Worm (Caenorhabditis elegans) whole organism, early embryonic: ENCODE measurements around the gene ador-1.

Source experiments
- B0310.2 ChIP-seq: sonication (generic microtip); optimal IDR thresholded peaks from 2 replicates; lab custom pipeline; 2016; ENCODE audit warnings: mild to moderate bottlenecking, missing genetic modification characterization, missing compliant biosample characterization
- aly-1 ChIP-seq: sonication (generic microtip); optimal IDR thresholded peaks from 2 replicates; lab custom pipeline; 2016; ENCODE audit warnings: missing genetic modification characterization, missing compliant biosample characterization
- ama-1 ChIP-seq: fragments of 150-350 bp; optimal IDR thresholded peaks from 2 replicates; lab custom pipeline; 2014
- ceh-13 ChIP-seq: fragments of 200-800 bp; sonication (Bioruptor generic); optimal IDR thresholded peaks from 2 replicates; lab custom pipeline; 2018; ENCODE audit warnings: mild to moderate bottlenecking, missing genetic modification characterization, missing compliant biosample characterization
- ceh-36 ChIP-seq: sonication (generic microtip); optimal IDR thresholded peaks from 2 replicates; lab custom pipeline; 2016; ENCODE audit warnings: missing genetic modification characterization, inconsistent platforms, missing compliant biosample characterization
- ets-7 ChIP-seq: sonication (generic microtip); optimal IDR thresholded peaks from 2 replicates; lab custom pipeline; 2016; ENCODE audit warnings: missing genotype, missing genetic modification characterization, missing compliant biosample characterization
- hmbx-1 ChIP-seq: sonication (generic microtip); optimal IDR thresholded peaks from 2 replicates; lab custom pipeline; 2016; ENCODE audit warnings: mild to moderate bottlenecking, missing genetic modification characterization, missing compliant biosample characterization
- hnd-1 ChIP-seq: sonication (generic microtip); optimal IDR thresholded peaks from 2 replicates; lab custom pipeline; 2016; ENCODE audit warnings: missing genetic modification characterization, missing compliant biosample characterization
- tbx-11 ChIP-seq: fragments of 200-800 bp; sonication (Bioruptor generic); IDR thresholded peaks from 2 replicates; pipeline ENCODE4 v1.3.6; 2022; ENCODE audit warnings: missing genetic modification characterization, missing compliant biosample characterization
- tbx-37 ChIP-seq: fragments of 200-800 bp; sonication (Bioruptor generic); conservative IDR thresholded peaks from 2 replicates; pipeline ENCODE4 v1.3.6; 2022; ENCODE audit warnings: missing genetic modification reagents, missing genetic modification characterization, missing compliant biosample characterization
- tra-4 ChIP-seq: sonication (generic microtip); optimal IDR thresholded peaks from 2 replicates; lab custom pipeline; 2017; ENCODE audit warnings: missing genetic modification characterization, missing compliant biosample characterization

DNA sequence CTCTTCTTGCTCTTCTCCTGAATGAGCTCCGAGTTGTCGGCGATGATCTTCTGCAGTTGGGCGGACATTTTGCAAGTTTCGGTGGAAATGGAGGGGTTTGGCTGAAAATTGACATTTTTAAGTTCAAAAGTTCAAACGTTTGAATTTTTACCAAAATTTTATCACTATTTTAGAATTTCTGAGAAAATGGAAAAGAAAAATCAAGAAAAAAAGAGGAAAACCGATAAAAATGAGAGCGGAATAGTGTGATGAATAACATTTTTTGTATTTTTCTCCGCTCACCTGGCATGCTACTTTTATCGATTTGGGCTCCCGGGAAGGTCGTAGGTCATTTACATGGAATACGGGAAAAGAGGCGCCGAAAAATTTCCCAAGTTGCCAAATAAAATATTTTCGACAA is 17.6 kb downstream of the ador-1 start, which contains the start of gene F15A4.10:
- TF ChIP-seq hnd-1 (tag; lab: Kevin White, UChicago) = no peak
- TF ChIP-seq hmbx-1 (tag; lab: Kevin White, UChicago) = no peak
- TF ChIP-seq aly-1 = no peak
- no peak for TF ChIP-seq ceh-13 (GFP tag; lab: Kevin White, UChicago)
- TF ChIP-seq ama-1 = no peak
- no peak for TF ChIP-seq B0310.2 (tag; lab: Kevin White, UChicago)
- TF ChIP-seq ceh-36 = no peak
- no peak for TF ChIP-seq ets-7
- TF ChIP-seq tbx-37 (GFP tag; lab: Robert Waterston, UW) = no peak
- TF ChIP-seq tbx-11 (GFP tag; lab: Robert Waterston, UW) = no peak
- TF ChIP-seq tra-4 (tag; lab: Kevin White, UChicago) = no peak
